Fruit fly (Drosophila melanogaster): ENCODE measurements around the gene CG10352.

The CG10352 gene

dm6 chrX:11905144-11905543 lies 28.2 kb upstream of the CG10352 start, which contains the start of gene Upf1 (continued):
- no peak for TF ChIP-seq ham (GFP tag; IDR thresholded peaks at IDR 0.05)
- TF ChIP-seq CG17328 (GFP tag; IDR thresholded peaks at IDR 0.05) = no peak
- TF ChIP-seq Chrac-16 (GFP tag; optimal IDR thresholded peaks at IDR 0.05) = no peak
- TF ChIP-seq zfh2 (GFP tag; optimal IDR thresholded peaks at IDR 0.05) = no peak
- TF ChIP-seq CG30403 (GFP tag; optimal IDR thresholded peaks at IDR 0.05) = no peak
- no peak for TF ChIP-seq luna (GFP tag; optimal IDR thresholded peaks at IDR 0.05)
- TF ChIP-seq E2f1 (GFP tag; IDR thresholded peaks at IDR 0.05) = no peak
- no peak for TF ChIP-seq CG8478 (optimal IDR thresholded peaks at IDR 0.05)
- TF ChIP-seq CG12104 (GFP tag; optimal IDR thresholded peaks at IDR 0.05) = no peak
- TF ChIP-seq CG14050 (GFP tag; IDR thresholded peaks at IDR 0.05) = no peak
- no peak for TF ChIP-seq CG10565 (GFP tag; optimal IDR thresholded peaks at IDR 0.05)
- TF ChIP-seq CG10147 (GFP tag; optimal IDR thresholded peaks at IDR 0.05) = no peak
- no peak for TF ChIP-seq CG13424 (tag; optimal IDR thresholded peaks at IDR 0.05)
- no peak for TF ChIP-seq NFAT (GFP tag; IDR thresholded peaks at IDR 0.05)
- no peak for TF ChIP-seq CG4282 (GFP tag; optimal IDR thresholded peaks at IDR 0.05)
- TF ChIP-seq Sry-β (GFP tag; optimal IDR thresholded peaks at IDR 0.05) = peak; percentile 80
- no peak for TF ChIP-seq HLHmδ (GFP tag; optimal IDR thresholded peaks at IDR 0.05)
- no peak for TF ChIP-seq hkb (optimal IDR thresholded peaks at IDR 0.05)
- no peak for TF ChIP-seq hkb (GFP tag; IDR thresholded peaks at IDR 0.05)
- no peak for TF ChIP-seq onecut (GFP tag; IDR thresholded peaks at IDR 0.05)
- no peak for TF ChIP-seq tll (GFP tag; optimal IDR thresholded peaks at IDR 0.05)
- peak; percentile 36 for TF ChIP-seq CG2116 (GFP tag; optimal IDR thresholded peaks at IDR 0.05)
- TF ChIP-seq Atf-2 (GFP tag; optimal IDR thresholded peaks at IDR 0.05) = no peak
- TF ChIP-seq sens-2 (GFP tag; IDR thresholded peaks at IDR 0.05) = no peak
- no peak for TF ChIP-seq Dbx (GFP tag; IDR thresholded peaks at IDR 0.05)
- no peak for TF ChIP-seq CG9876 (GFP tag; optimal IDR thresholded peaks at IDR 0.05)
- TF ChIP-seq CG3281 (GFP tag; optimal IDR thresholded peaks at IDR 0.05) = no peak
- TF ChIP-seq HLH4C (GFP tag; IDR thresholded peaks at IDR 0.05; ENCODE audit: partially characterized antibody) = peak; percentile 87
- TF ChIP-seq br (optimal IDR thresholded peaks at IDR 0.05) = no peak
- no peak; the same call in 1 of the 2 replicates for TF ChIP-seq sob (GFP tag; IDR thresholded peaks at IDR 0.05)
- no peak for TF ChIP-seq CG17385 (GFP tag; optimal IDR thresholded peaks at IDR 0.05)
- no peak for TF ChIP-seq otp (GFP tag; IDR thresholded peaks at IDR 0.05)
- TF ChIP-seq CG5953 (GFP tag; IDR thresholded peaks at IDR 0.05) = no peak
- no peak for TF ChIP-seq run (tag; optimal IDR thresholded peaks at IDR 0.05)
- peak; percentile 73 for TF ChIP-seq CG9932 (GFP tag; IDR thresholded peaks at IDR 0.05)
- no peak for TF ChIP-seq CG11504 (tag; optimal IDR thresholded peaks at IDR 0.05)
- no peak for TF ChIP-seq twi (tag; optimal IDR thresholded peaks at IDR 0.05)
- TF ChIP-seq CG1832 (GFP tag; optimal IDR thresholded peaks at IDR 0.05) = no peak
- no peak for TF ChIP-seq CG11093 (GFP tag; IDR thresholded peaks at IDR 0.05)
- no peak for TF ChIP-seq emc (GFP tag; optimal IDR thresholded peaks at IDR 0.05)
- no peak for TF ChIP-seq dimm (GFP tag; IDR thresholded peaks at IDR 0.05)
- TF ChIP-seq Max (GFP tag; optimal IDR thresholded peaks at IDR 0.05) = no peak
- TF ChIP-seq disco-r (GFP tag; optimal IDR thresholded peaks at IDR 0.05) = no peak
- TF ChIP-seq pita (GFP tag; optimal IDR thresholded peaks at IDR 0.05) = no peak
- no peak for TF ChIP-seq Antp (GFP tag; optimal IDR thresholded peaks at IDR 0.05)
- TF ChIP-seq pfk (GFP tag; optimal IDR thresholded peaks at IDR 0.05) = no peak
- TF ChIP-seq ci (GFP tag; IDR thresholded peaks at IDR 0.05) = no peak
- TF ChIP-seq pan (optimal IDR thresholded peaks at IDR 0.05) = no peak
- no peak for TF ChIP-seq pan (GFP tag; optimal IDR thresholded peaks at IDR 0.05 in 1 of 2, IDR thresholded peaks at IDR 0.05 in 1 of 2)
- TF ChIP-seq bcd (GFP tag; optimal IDR thresholded peaks at IDR 0.05) = no peak
- no peak for TF ChIP-seq CG12236 (GFP tag; optimal IDR thresholded peaks at IDR 0.05)
- no peak for TF ChIP-seq gro (GFP tag; optimal IDR thresholded peaks at IDR 0.05)
- TF ChIP-seq bigmax (GFP tag; optimal IDR thresholded peaks at IDR 0.05) = no peak
- TF ChIP-seq hbn (GFP tag; IDR thresholded peaks at IDR 0.05; ENCODE audit: partially characterized antibody) = peak; percentile 88

All from whole organism, embryonic.